Worm (Caenorhabditis elegans): Measurements from ENCODE around the gene F53G2.3.
A peak's percentile ranks its signal among the peaks of the same experiment; 100 is the strongest.

Gene F53G2.3

DNA sequence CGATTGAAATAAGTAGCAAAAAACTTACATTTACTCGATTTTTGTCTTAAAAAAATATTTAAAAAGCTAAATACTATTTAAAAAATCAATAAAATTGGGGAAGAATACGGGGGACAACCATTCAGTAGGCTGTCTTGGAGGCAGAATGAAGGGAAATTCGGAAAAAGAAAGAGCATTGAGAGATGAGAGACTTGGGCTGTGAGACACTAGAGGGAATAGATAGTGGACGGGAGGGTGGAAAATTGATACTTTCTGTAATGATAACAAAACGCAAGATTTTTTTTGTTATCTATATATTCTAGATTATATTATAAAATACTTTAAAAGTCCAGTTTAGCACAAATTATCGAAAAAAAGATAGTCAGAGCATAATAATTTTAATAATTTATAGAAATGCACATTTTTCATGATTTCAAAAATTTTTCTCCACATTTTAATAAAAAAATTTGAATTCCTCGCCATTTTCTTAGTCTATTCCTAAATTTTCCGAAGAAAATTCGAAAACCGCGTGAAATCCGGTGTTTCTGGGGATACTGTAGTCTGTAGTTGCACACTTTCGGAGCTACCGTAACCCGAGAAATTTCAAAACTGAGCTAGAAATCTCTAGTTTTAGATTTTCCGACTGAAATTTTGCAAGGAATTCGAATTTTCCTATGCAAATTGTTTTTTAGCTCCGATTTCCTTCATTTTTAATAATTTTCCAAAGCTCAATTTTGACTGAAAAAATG, 23.7 kb downstream of the F53G2.3 start:
- TF ChIP-seq elt-2 (tag; optimal IDR thresholded peaks at IDR 0.05) = peak; percentile 84
- peak; percentile 19 for TF ChIP-seq ceh-28 (tag; optimal IDR thresholded peaks at IDR 0.05)
- TF ChIP-seq lin-15B (tag; optimal IDR thresholded peaks at IDR 0.05) = no peak

DNA sequence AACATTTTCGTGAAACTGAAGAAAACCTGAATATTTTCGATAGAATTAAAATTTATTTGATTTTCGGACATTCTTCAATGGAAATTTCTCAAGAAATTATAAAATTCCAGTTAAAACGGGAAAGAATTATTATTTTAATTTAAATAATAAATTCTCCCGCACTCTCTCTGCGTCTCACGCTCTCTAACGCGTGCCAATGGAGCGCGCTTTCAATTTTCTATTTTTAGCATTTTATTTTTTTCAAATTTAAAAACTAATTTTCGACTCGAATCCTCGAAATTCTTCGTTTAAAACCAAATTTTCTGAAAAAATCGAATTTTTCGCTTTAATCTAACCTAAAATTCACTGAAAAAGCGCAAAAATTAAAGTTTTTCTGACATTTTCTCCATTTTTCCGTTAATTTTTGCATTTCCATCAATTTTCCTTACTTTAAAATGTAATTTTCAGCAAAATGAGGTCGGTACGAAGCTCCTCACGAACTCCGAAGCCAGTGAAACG, 24.3 kb downstream of the F53G2.3 start, which contains the start of gene gbas-1:
gbas-1 (plus strand) TSS at position 448 of the 498 bp plus-strand sequence.
- TF ChIP-seq nhr-25 (tag; optimal IDR thresholded peaks at IDR 0.05) (no peak), eor-1 (tag; optimal IDR thresholded peaks at IDR 0.05) (no peak), tbx-2 (tag; optimal IDR thresholded peaks at IDR 0.05) (no peak), lin-15B (tag; optimal IDR thresholded peaks at IDR 0.05) (peak; percentile 63), fkh-10 (GFP tag; optimal IDR thresholded peaks at IDR 0.05) (no peak), nhr-77 (tag; optimal IDR thresholded peaks at IDR 0.05) (no peak), pha-4 (tag; optimal IDR thresholded peaks at IDR 0.05) (peak; percentile 56), ceh-9 (tag; optimal IDR thresholded peaks at IDR 0.05) (no peak), hmg-11 (tag; optimal IDR thresholded peaks at IDR 0.05) (peak; percentile 24), nhr-43 (tag; optimal IDR thresholded peaks at IDR 0.05; ENCODE audit: poor library complexity, severe bottlenecking) (no peak), unc-62 (GFP tag; optimal IDR thresholded peaks at IDR 0.05) (no peak), nhr-23 (tag; optimal IDR thresholded peaks at IDR 0.05) (peak; percentile 38), fkh-2 (tag; optimal IDR thresholded peaks at IDR 0.05) (no peak), fos-1 (tag; optimal IDR thresholded peaks at IDR 0.05) (no peak), ceh-16 (tag; optimal IDR thresholded peaks at IDR 0.05) (no peak), zag-1 (tag; optimal IDR thresholded peaks at IDR 0.05) (no peak), elt-2 (tag; optimal IDR thresholded peaks at IDR 0.05) (peak; percentile 14), nfya-1 (tag; optimal IDR thresholded peaks at IDR 0.05; ENCODE audit: insufficient read depth) (peak; percentile 43), nhr-28 (tag; optimal IDR thresholded peaks at IDR 0.05) (no peak), ama-1 (optimal IDR thresholded peaks at IDR 0.05) (no peak), snpc-4 (tag; optimal IDR thresholded peaks at IDR 0.05) (no peak)

DNA sequence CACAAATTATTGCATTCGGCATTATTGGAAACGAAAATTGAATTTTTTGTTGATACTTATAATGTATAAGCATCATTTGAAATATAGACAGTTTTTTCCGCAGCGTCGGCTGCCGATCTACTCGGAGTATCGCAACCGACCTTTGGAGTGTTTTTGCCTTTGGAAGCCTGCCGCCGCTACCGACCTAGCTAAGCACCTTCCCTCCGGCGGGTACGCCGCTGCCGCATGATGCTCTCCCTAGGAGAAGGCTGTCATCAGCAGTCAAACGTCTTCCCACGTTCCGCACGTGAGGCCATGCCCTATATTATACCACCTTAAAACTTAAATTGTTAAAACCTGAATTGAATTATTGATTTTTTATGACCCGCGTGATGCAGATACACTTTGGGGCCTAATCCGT, 38.3 kb downstream of the F53G2.3 start:
- TF ChIP-seq mdl-1 (tag; optimal IDR thresholded peaks at IDR 0.05) (no peak), sea-2 (GFP tag; optimal IDR thresholded peaks at IDR 0.05) (no peak), skn-1 (tag; optimal IDR thresholded peaks at IDR 0.05) (no peak), hmg-11 (tag; optimal IDR thresholded peaks at IDR 0.05) (no peak), nhr-76 (tag; optimal IDR thresholded peaks at IDR 0.05) (no peak), lin-39 (tag; optimal IDR thresholded peaks at IDR 0.05) (no peak), eor-1 (tag; optimal IDR thresholded peaks at IDR 0.05) (no peak), egl-27 (tag; optimal IDR thresholded peaks at IDR 0.05) (no peak), ceh-9 (tag; optimal IDR thresholded peaks at IDR 0.05) (no peak)

DNA sequence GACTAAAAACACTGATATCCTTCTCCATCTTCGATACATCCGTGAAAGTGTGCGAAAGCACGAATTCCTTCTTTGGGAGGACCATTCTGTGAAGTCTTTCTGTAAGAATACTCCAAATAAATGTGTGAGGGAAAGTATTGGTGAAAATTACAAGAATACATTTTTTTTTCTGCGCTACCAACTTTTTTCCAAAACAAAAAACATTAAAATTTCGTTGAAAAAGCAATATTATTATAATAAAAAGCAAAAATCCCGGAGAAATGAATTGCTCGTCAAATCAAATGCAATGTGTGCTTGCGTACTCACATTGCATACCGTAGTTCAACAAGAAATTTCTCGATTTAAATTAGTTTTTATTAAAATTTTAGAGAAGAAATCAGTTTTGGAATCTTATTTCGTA, 41.8 kb downstream of the F53G2.3 start, which contains the start of gene bath-13:
bath-13 (minus strand) TSS at position 101 of the 400 bp plus-strand sequence.
- TF ChIP-seq nhr-43 (tag; optimal IDR thresholded peaks at IDR 0.05; ENCODE audit: poor library complexity, severe bottlenecking) (no peak), elt-1 (tag; optimal IDR thresholded peaks at IDR 0.05) (no peak)

DNA sequence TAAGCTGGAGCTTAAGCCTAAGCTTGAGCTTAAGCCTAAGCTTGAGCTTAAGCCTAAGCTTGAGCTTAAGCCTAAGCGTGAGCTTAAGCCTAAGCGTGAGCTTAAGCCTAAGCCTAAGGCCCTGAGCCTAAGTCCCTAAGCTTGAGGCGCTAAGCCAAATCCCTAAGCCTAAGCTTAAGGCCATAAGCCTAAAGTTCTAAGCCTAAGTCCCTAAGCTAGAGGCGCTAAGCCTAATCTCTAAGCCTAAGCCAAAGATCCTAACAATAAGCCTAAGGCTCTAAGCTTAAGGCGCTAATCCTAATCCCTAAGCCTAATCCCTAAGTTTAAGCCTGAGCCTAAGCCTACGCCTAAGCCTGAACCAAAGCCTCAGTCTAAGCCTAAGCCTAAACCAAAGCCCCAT, 45.5 kb downstream of the F53G2.3 start:
- TF ChIP-seq eor-1 (tag; optimal IDR thresholded peaks at IDR 0.05) (no peak), fos-1 (tag; optimal IDR thresholded peaks at IDR 0.05) (no peak), mdl-1 (tag; optimal IDR thresholded peaks at IDR 0.05) (no peak), tbx-2 (tag; optimal IDR thresholded peaks at IDR 0.05) (no peak), egl-5 (tag; optimal IDR thresholded peaks at IDR 0.05) (no peak), nhr-43 (tag; optimal IDR thresholded peaks at IDR 0.05; ENCODE audit: poor library complexity, severe bottlenecking) (no peak), ztf-11 (tag; optimal IDR thresholded peaks at IDR 0.05) (no peak), ztf-4 (tag; optimal IDR thresholded peaks at IDR 0.05) (no peak), skn-1 (tag; optimal IDR thresholded peaks at IDR 0.05) (no peak), unc-62 (GFP tag; optimal IDR thresholded peaks at IDR 0.05) (no peak), ama-1 (optimal IDR thresholded peaks at IDR 0.05) (no peak)
